Worm (Caenorhabditis elegans): ENCODE measurements around the gene C29A12.6.

Gene C29A12.6

DNA sequence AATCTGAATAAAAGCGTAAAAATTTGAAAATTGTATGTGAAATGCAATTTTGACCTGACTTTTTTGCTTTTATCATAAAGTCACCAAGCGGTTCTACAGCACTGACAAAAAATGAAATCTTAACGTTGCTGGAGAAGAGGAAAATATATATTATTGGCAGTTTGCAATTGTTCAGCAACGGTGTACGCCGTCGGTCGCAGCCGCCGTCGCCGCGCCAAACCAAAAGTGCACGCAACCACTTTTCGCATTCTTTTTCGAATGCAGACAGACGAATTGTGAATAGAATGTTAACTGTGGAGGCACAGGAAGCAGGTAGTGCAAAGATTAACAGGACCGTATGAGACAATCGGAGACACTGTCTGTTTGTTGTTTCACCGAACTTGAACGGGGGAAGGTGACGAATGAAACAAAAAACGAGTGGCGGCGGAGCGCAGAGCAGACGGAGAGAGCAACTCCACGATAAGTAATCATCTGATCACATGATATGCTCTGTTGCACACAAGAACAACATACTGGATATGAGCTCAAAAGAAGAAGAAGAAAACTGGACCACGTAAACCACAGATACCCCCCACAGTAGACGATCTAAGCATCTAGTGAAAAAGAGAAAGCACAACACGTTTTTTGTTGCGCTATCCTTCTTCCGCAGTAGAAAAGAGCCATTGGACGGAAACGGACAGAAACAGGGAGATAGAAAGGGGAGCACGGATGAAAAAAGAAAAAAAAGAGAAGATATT lies 10.1 kb downstream of the C29A12.6 start:
- TF ChIP-seq lin-11 (tag; optimal IDR thresholded peaks at IDR 0.05), result no peak
- no peak for TF ChIP-seq nhr-25 (tag; optimal IDR thresholded peaks at IDR 0.05)
- TF ChIP-seq mbf-1 (tag; optimal IDR thresholded peaks at IDR 0.05), result no peak
- TF ChIP-seq unc-39 (tag; optimal IDR thresholded peaks at IDR 0.05), result no peak
- no peak for TF ChIP-seq lin-13 (GFP tag; optimal IDR thresholded peaks at IDR 0.05)
- peak; percentile 4 for TF ChIP-seq egl-27 (tag; optimal IDR thresholded peaks at IDR 0.05)
- no peak for TF ChIP-seq nhr-23 (tag; optimal IDR thresholded peaks at IDR 0.05)
- no peak for TF ChIP-seq ztf-1 (GFP tag; conservative IDR thresholded peaks at IDR 0.05)
- TF ChIP-seq ztf-11 (tag; optimal IDR thresholded peaks at IDR 0.05), result no peak
- no peak for TF ChIP-seq ZK546.5 (tag; optimal IDR thresholded peaks at IDR 0.05)
- no peak for TF ChIP-seq nhr-6 (tag; optimal IDR thresholded peaks at IDR 0.05)
- no peak for TF ChIP-seq mab-5 (tag; optimal IDR thresholded peaks at IDR 0.05)
- TF ChIP-seq C34F6.9 (tag; optimal IDR thresholded peaks at IDR 0.05), result peak; percentile 43
- peak; percentile 52 for TF ChIP-seq F13H6.1 (tag; optimal IDR thresholded peaks at IDR 0.05)
- TF ChIP-seq skn-1 (tag; optimal IDR thresholded peaks at IDR 0.05), result no peak
- peak; percentile 15 for TF ChIP-seq blmp-1 (tag; optimal IDR thresholded peaks at IDR 0.05; ENCODE audit: insufficient read depth)
- TF ChIP-seq alr-1 (tag; optimal IDR thresholded peaks at IDR 0.05), result no peak
- no peak for TF ChIP-seq ztf-4 (tag; optimal IDR thresholded peaks at IDR 0.05)
- TF ChIP-seq nhr-237 (tag; optimal IDR thresholded peaks at IDR 0.05), result no peak
- TF ChIP-seq crh-2 (tag; optimal IDR thresholded peaks at IDR 0.05), result no peak
- TF ChIP-seq lin-39 (tag; optimal IDR thresholded peaks at IDR 0.05), result no peak
- TF ChIP-seq lsy-2 (tag; optimal IDR thresholded peaks at IDR 0.05), result peak in 1 of 2 experiments; percentile 21
- no peak for TF ChIP-seq nhr-10 (tag; optimal IDR thresholded peaks at IDR 0.05)
- TF ChIP-seq zag-1 (tag; optimal IDR thresholded peaks at IDR 0.05), result no peak
- TF ChIP-seq elt-3 (tag; optimal IDR thresholded peaks at IDR 0.05), result no peak
- TF ChIP-seq aly-2 (tag; optimal IDR thresholded peaks at IDR 0.05), result no peak
- no peak for TF ChIP-seq snpc-4 (tag; optimal IDR thresholded peaks at IDR 0.05)
- TF ChIP-seq sem-4 (tag; optimal IDR thresholded peaks at IDR 0.05), result no peak
- no peak for TF ChIP-seq ceh-16 (tag; optimal IDR thresholded peaks at IDR 0.05)
- no peak for TF ChIP-seq nhr-77 (tag; optimal IDR thresholded peaks at IDR 0.05)
- peak; percentile 14 for TF ChIP-seq fos-1 (tag; optimal IDR thresholded peaks at IDR 0.05)
- no peak for TF ChIP-seq dmd-4 (tag; optimal IDR thresholded peaks at IDR 0.05)
- TF ChIP-seq R02D3.7 (tag; optimal IDR thresholded peaks at IDR 0.05), result no peak
- peak; percentile 38 for TF ChIP-seq unc-55 (GFP tag; optimal IDR thresholded peaks at IDR 0.05)
- TF ChIP-seq elt-1 (tag; optimal IDR thresholded peaks at IDR 0.05), result no peak
- TF ChIP-seq Y55F3AM.14 (GFP tag; optimal IDR thresholded peaks at IDR 0.05), result peak; percentile 82
- peak; percentile 16 for TF ChIP-seq sma-3 (GFP tag; optimal IDR thresholded peaks at IDR 0.05)
- no peak for TF ChIP-seq mdl-1 (tag; optimal IDR thresholded peaks at IDR 0.05)
- peak; percentile 8 for TF ChIP-seq sma-9 (GFP tag; optimal IDR thresholded peaks at IDR 0.05)
- TF ChIP-seq sma-9 (tag; optimal IDR thresholded peaks at IDR 0.05), result no peak
- no peak for TF ChIP-seq gmeb-1 (tag; optimal IDR thresholded peaks at IDR 0.05)
- peak; percentile 78 for TF ChIP-seq nhr-129 (tag; optimal IDR thresholded peaks at IDR 0.05)

DNA sequence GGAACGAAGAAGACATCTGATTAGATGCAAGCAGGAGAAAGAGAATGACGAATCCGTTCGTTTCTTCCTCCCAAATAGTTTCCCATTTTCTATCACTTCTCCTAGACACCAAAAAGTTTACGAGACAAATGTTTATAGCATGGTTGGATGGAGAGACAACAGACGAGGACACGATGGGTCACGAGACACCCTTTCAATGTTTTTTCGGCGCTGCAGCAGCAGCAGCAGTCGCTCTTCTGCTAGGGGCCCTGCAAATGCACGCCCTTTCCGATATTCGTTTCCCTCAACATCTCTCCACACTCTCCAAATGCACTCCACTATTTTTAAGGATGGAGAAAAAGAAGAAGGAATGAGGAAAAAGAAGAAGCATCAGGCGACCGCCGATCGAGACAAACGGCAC lies 11.3 kb downstream of the C29A12.6 start:
- TF ChIP-seq sma-9 (GFP tag; optimal IDR thresholded peaks at IDR 0.05) (peak; percentile 97), sma-9 (tag; optimal IDR thresholded peaks at IDR 0.05) (no peak), nhr-21 (tag; optimal IDR thresholded peaks at IDR 0.05) (peak; percentile 82), ztf-1 (GFP tag; conservative IDR thresholded peaks at IDR 0.05) (no peak), ama-1 (optimal IDR thresholded peaks at IDR 0.05) (peak; percentile 48), snpc-4 (tag; optimal IDR thresholded peaks at IDR 0.05) (peak; percentile 41), elt-1 (tag; optimal IDR thresholded peaks at IDR 0.05) (no peak), nhr-12 (tag; optimal IDR thresholded peaks at IDR 0.05) (peak; percentile 10), nhr-10 (tag; optimal IDR thresholded peaks at IDR 0.05) (no peak), unc-55 (GFP tag; optimal IDR thresholded peaks at IDR 0.05) (peak; percentile 39), egl-27 (tag; optimal IDR thresholded peaks at IDR 0.05) (peak; percentile 72), ztf-11 (tag; optimal IDR thresholded peaks at IDR 0.05) (no peak), lin-39 (tag; optimal IDR thresholded peaks at IDR 0.05) (no peak), F13H6.1 (tag; optimal IDR thresholded peaks at IDR 0.05) (peak; percentile 94), peb-1 (tag; optimal IDR thresholded peaks at IDR 0.05) (no peak), mab-5 (tag; optimal IDR thresholded peaks at IDR 0.05) (peak; percentile 81), ztf-4 (tag; optimal IDR thresholded peaks at IDR 0.05) (peak; percentile 76), sma-3 (GFP tag; optimal IDR thresholded peaks at IDR 0.05) (no peak), nhr-237 (tag; optimal IDR thresholded peaks at IDR 0.05) (no peak), ceh-16 (tag; optimal IDR thresholded peaks at IDR 0.05) (no peak), skn-1 (tag; optimal IDR thresholded peaks at IDR 0.05) (no peak), aly-2 (tag; optimal IDR thresholded peaks at IDR 0.05) (no peak), mbf-1 (tag; optimal IDR thresholded peaks at IDR 0.05) (no peak), C34F6.9 (tag; optimal IDR thresholded peaks at IDR 0.05) (peak; percentile 75), nhr-25 (tag; optimal IDR thresholded peaks at IDR 0.05) (no peak), lin-11 (tag; optimal IDR thresholded peaks at IDR 0.05) (peak; percentile 62), unc-62 (GFP tag; optimal IDR thresholded peaks at IDR 0.05) (no peak), unc-39 (tag; optimal IDR thresholded peaks at IDR 0.05) (no peak), ceh-82 (tag; optimal IDR thresholded peaks at IDR 0.05) (no peak), R02D3.7 (tag; optimal IDR thresholded peaks at IDR 0.05) (no peak), blmp-1 (tag; optimal IDR thresholded peaks at IDR 0.05; ENCODE audit: insufficient read depth) (no peak), mdl-1 (tag; optimal IDR thresholded peaks at IDR 0.05) (peak; percentile 86 to 91), alr-1 (tag; optimal IDR thresholded peaks at IDR 0.05) (no peak), ZK546.5 (tag; optimal IDR thresholded peaks at IDR 0.05) (no peak), gmeb-1 (tag; optimal IDR thresholded peaks at IDR 0.05) (no peak), Y55F3AM.14 (GFP tag; optimal IDR thresholded peaks at IDR 0.05) (peak; percentile 96), nhr-129 (tag; optimal IDR thresholded peaks at IDR 0.05) (peak; percentile 89), sem-4 (tag; optimal IDR thresholded peaks at IDR 0.05) (peak; percentile 79)
